Fruit fly (Drosophila melanogaster) whole organism, wandering third instar larva: ENCODE data around the gene CG9759.

Experiments used
- Abd-B ChIP-seq: fragments of >200 bp; optimal IDR thresholded peaks from 2 replicates; lab custom pipeline; 2017; ENCODE audit warnings: missing biosample characterization, missing genetic modification characterization
- Hr78 ChIP-seq: fragments of >200 bp; optimal IDR thresholded peaks from 2 replicates; lab custom pipeline; 2017; ENCODE audit warnings: missing biosample characterization, missing genetic modification characterization
- OdsH ChIP-seq: fragments of 200-800 bp; sonication (Bioruptor generic); optimal IDR thresholded peaks from 2 replicates; lab custom pipeline; 2016; ENCODE audit warnings: missing biosample characterization, mild to moderate bottlenecking, missing genetic modification characterization
- Sp1 ChIP-seq: fragments of 200-800 bp; sonication (Bioruptor generic); optimal IDR thresholded peaks from 3 replicates; lab custom pipeline; 2019; ENCODE audit warnings: missing biosample characterization, mild to moderate bottlenecking, missing genetic modification characterization, moderate library complexity
- dl ChIP-seq, 2 experiments: fragments of 175-275, 200-275 bp in 1 of 2; fragments of 200-275 bp in 1 of 2; sonication (Bioruptor generic); optimal IDR thresholded peaks; lab custom pipeline; 2018; ENCODE audit warnings: mild to moderate bottlenecking in 2 of 2, missing biosample characterization in 2 of 2, missing genetic modification characterization in 2 of 2, moderate library complexity in 2 of 2; ENCODE audit not compliant: partially characterized antibody in 2 of 2, insufficient read depth in 1 of 2
- ey ChIP-seq: fragments of 200-800 bp; sonication (Bioruptor generic); optimal IDR thresholded peaks from 2 replicates; lab custom pipeline; 2016; ENCODE audit warnings: missing biosample characterization, missing genetic modification characterization
- h ChIP-seq: fragments of 200-800 bp; sonication (Bioruptor generic); optimal IDR thresholded peaks from 3 replicates; lab custom pipeline; 2016; ENCODE audit warnings: missing biosample characterization, mild to moderate bottlenecking, missing genetic modification characterization
- lola ChIP-seq: fragments of >200 bp; optimal IDR thresholded peaks from 2 replicates; lab custom pipeline; 2017; ENCODE audit warnings: missing biosample characterization, missing genetic modification characterization
- pan ChIP-seq: fragments of >200 bp; optimal IDR thresholded peaks from 2 replicates; lab custom pipeline; 2017
- rgr ChIP-seq: fragments of 200-800 bp; sonication (Bioruptor generic); optimal IDR thresholded peaks from 3 replicates; lab custom pipeline; 2016; ENCODE audit warnings: missing biosample characterization, mild to moderate bottlenecking, missing genetic modification characterization
- usp ChIP-seq: fragments of >200 bp; optimal IDR thresholded peaks from 2 replicates; lab custom pipeline; 2017; ENCODE audit warnings: missing biosample characterization, missing genetic modification characterization

DNA sequence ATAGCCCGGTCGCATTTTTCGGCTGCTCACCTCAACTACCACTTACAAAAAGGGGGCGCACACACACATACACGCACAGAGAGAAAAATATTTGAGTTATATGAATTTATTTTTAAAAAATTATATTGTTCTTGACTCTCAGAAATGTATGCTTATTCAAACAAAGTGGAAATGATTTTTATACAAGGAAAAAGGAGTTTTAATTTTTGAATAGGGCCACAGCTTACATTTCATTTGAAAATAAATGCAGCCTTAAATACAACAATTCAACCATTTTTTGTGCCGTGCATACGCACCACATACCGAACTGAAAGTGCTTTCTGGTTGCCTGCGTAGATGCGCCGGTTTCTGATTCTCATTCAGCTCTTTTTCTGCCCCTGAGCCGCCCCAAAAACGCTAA, 8.5 kb downstream of the CG9759 start:
- TF ChIP-seq h (GFP tag; lab: Kevin White, UChicago) (no peak), usp (GFP tag; lab: Kevin White, UChicago) (no peak), Abd-B (GFP tag; lab: Kevin White, UChicago) (no peak), rgr (GFP tag; lab: Kevin White, UChicago) (no peak), ey (GFP tag; lab: Kevin White, UChicago) (no peak), lola (no peak), pan (no peak), OdsH (GFP tag; lab: Kevin White, UChicago) (no peak), Hr78 (GFP tag; lab: Kevin White, UChicago) (no peak), dl (GFP tag; optimal IDR thresholded peaks at IDR 0.05; lab: Kevin White, UChicago; ENCODE audit: insufficient read depth in 1 of 2, partially characterized antibody in 2 of 2) (no peak), Sp1 (no peak)
